Worm (Caenorhabditis elegans) whole organism, mixed stage, embryonic: ENCODE data around the gene icd-1.
"Not testable (repeated sequence)": the region's sequence is repeated elsewhere in the genome, so short reads cannot be mapped to it uniquely, and the experiment has no call there.

ENCODE experiments used
- M03D4.4 ChIP-seq: sonication (generic microtip); optimal IDR thresholded peaks from 2 replicates; lab custom pipeline; 2017; ENCODE audit warnings: mild to moderate bottlenecking, missing genetic modification characterization, missing compliant biosample characterization
- bed-3 ChIP-seq: fragments of 200-800 bp; sonication (Bioruptor generic); optimal IDR thresholded peaks from 3 replicates; lab custom pipeline; 2018; ENCODE audit warnings: mild to moderate bottlenecking, missing genetic modification characterization, moderate library complexity, missing compliant biosample characterization
- blmp-1 ChIP-seq: fragments of 150-350 bp; optimal IDR thresholded peaks from 2 replicates; lab custom pipeline; 2014; ENCODE audit warnings: missing biosample characterization, missing genetic modification characterization
- ceh-39 ChIP-seq: fragments of 150-350 bp; optimal IDR thresholded peaks from 2 replicates; lab custom pipeline; 2014; ENCODE audit warnings: missing biosample characterization, missing genetic modification characterization
- ceh-43 ChIP-seq: fragments of 200-800 bp; sonication (Bioruptor generic); optimal IDR thresholded peaks from 2 replicates; lab custom pipeline; 2018; ENCODE audit warnings: mild to moderate bottlenecking, missing genetic modification characterization, moderate library complexity, missing compliant biosample characterization
- ceh-83 ChIP-seq: fragments of 200-800 bp; sonication (Bioruptor generic); optimal IDR thresholded peaks from 2 replicates; lab custom pipeline; 2018; ENCODE audit warnings: mild to moderate bottlenecking, missing genetic modification characterization, missing compliant biosample characterization
- ces-1 ChIP-seq: fragments of 150-350 bp; optimal IDR thresholded peaks from 2 replicates; lab custom pipeline; 2014; ENCODE audit warnings: missing biosample characterization, missing genetic modification reagents, missing genetic modification characterization
- cnd-1 ChIP-seq: fragments of 200-800 bp; sonication (Bioruptor generic); optimal IDR thresholded peaks from 2 replicates; lab custom pipeline; 2018; ENCODE audit warnings: mild to moderate bottlenecking, missing genetic modification characterization, missing compliant biosample characterization
- drap-1 ChIP-seq: fragments of 200-800 bp; sonication (Bioruptor generic); optimal IDR thresholded peaks from 3 replicates; lab custom pipeline; 2018; ENCODE audit warnings: mild to moderate bottlenecking, missing genetic modification characterization, missing compliant biosample characterization
- elt-1 ChIP-seq: sonication (generic microtip); optimal IDR thresholded peaks from 2 replicates; lab custom pipeline; 2017; ENCODE audit warnings: missing genetic modification characterization, mild to moderate bottlenecking, missing compliant biosample characterization, antibody characterized with exemption, moderate library complexity, borderline replicate concordance; ENCODE audit not compliant: insufficient read depth
- elt-3 ChIP-seq: fragments of 150-350 bp; optimal IDR thresholded peaks from 2 replicates; lab custom pipeline; 2014; ENCODE audit warnings: missing biosample characterization, missing genetic modification characterization
- flh-1 ChIP-seq: fragments of 200-800 bp; sonication (Bioruptor generic); optimal IDR thresholded peaks from 2 replicates; lab custom pipeline; 2018; ENCODE audit warnings: mild to moderate bottlenecking, missing genetic modification characterization, moderate library complexity, missing compliant biosample characterization
- ham-2 ChIP-seq: fragments of 200-800 bp; sonication (Bioruptor generic); optimal IDR thresholded peaks from 2 replicates; lab custom pipeline; 2018; ENCODE audit warnings: mild to moderate bottlenecking, missing genetic modification characterization, missing compliant biosample characterization
- hlh-1 ChIP-seq: fragments of 150-350 bp; optimal IDR thresholded peaks from 2 replicates; lab custom pipeline; 2014; ENCODE audit warnings: missing biosample characterization, missing genetic modification reagents, missing genetic modification characterization
- lin-13 ChIP-seq: fragments of 150-350 bp; optimal IDR thresholded peaks from 2 replicates; lab custom pipeline; 2014; ENCODE audit warnings: missing biosample characterization, missing genetic modification characterization
- lin-32 ChIP-seq: fragments of 200-800 bp; sonication (Bioruptor generic); optimal IDR thresholded peaks from 2 replicates; lab custom pipeline; 2018; ENCODE audit warnings: mild to moderate bottlenecking, missing genetic modification characterization, missing compliant biosample characterization
- lsy-2 ChIP-seq: fragments of 150-350 bp; optimal IDR thresholded peaks from 2 replicates; lab custom pipeline; 2014; ENCODE audit warnings: missing biosample characterization, missing genetic modification characterization
- mls-2 ChIP-seq: sonication (generic microtip); optimal IDR thresholded peaks from 2 replicates; lab custom pipeline; 2016; ENCODE audit warnings: mild to moderate bottlenecking, missing genetic modification characterization, moderate library complexity, missing compliant biosample characterization
- nhr-12 ChIP-seq: fragments of 150-350 bp; optimal IDR thresholded peaks from 2 replicates; lab custom pipeline; 2014; ENCODE audit warnings: missing biosample characterization, missing genetic modification characterization
- nhr-2 ChIP-seq: fragments of 150-350 bp; optimal IDR thresholded peaks from 2 replicates; lab custom pipeline; 2014; ENCODE audit warnings: missing biosample characterization, missing genetic modification characterization
- nhr-237 ChIP-seq: fragments of 150-350 bp; optimal IDR thresholded peaks from 2 replicates; lab custom pipeline; 2014; ENCODE audit warnings: missing biosample characterization, missing genetic modification characterization
- nhr-28 ChIP-seq: fragments of 150-350 bp; optimal IDR thresholded peaks from 2 replicates; lab custom pipeline; 2014; ENCODE audit warnings: missing biosample characterization, missing genetic modification characterization
- nhr-76 ChIP-seq: sonication (generic microtip); optimal IDR thresholded peaks from 2 replicates; lab custom pipeline; 2017; ENCODE audit warnings: missing biosample characterization, missing genetic modification characterization
- pha-4 ChIP-seq: fragments of 150-350 bp; optimal IDR thresholded peaks from 2 replicates; lab custom pipeline; 2018; ENCODE audit warnings: missing biosample characterization, missing genetic modification reagents, missing genetic modification characterization
- sem-2 ChIP-seq: fragments of 200-800 bp; sonication (Bioruptor generic); optimal IDR thresholded peaks from 2 replicates; lab custom pipeline; 2018; ENCODE audit warnings: mild to moderate bottlenecking, missing genetic modification characterization, missing compliant biosample characterization
- snpc-4 ChIP-seq: fragments of 150-350 bp; optimal IDR thresholded peaks from 2 replicates; lab custom pipeline; 2014; ENCODE audit warnings: missing biosample characterization, missing genetic modification characterization
- tbx-8 ChIP-seq: fragments of 200-800 bp; sonication (Bioruptor generic); optimal IDR thresholded peaks from 2 replicates; lab custom pipeline; 2018; ENCODE audit warnings: mild to moderate bottlenecking, missing genetic modification characterization, moderate library complexity, missing compliant biosample characterization
- unc-39 ChIP-seq: fragments of 150-350 bp; optimal IDR thresholded peaks from 2 replicates; lab custom pipeline; 2014; ENCODE audit warnings: missing biosample characterization, missing genetic modification characterization
- unc-62 ChIP-seq: fragments of 150-350 bp; optimal IDR thresholded peaks from 2 replicates; lab custom pipeline; 2014; ENCODE audit warnings: missing biosample characterization, missing genetic modification reagents, missing genetic modification characterization

Gene icd-1

DNA sequence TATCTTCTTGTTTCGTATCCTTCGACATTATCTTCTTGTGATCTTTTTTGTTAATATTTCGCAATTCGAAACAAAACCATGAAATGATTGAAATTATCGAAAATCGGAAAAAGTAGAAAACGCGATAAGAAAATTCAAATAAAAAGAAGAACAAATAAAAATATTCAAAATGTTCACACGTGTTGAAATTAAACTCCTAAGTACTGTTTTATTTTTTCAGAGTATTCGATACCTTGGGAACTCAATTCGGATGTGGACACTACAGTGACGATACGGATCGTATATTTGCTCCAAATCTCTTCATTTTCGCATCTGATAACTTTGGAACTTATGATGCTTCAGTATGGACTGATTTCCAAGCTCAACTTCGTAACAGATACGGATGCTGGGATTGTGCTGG lies 47.7 kb upstream of the icd-1 start, which contains the start of gene T19D12.5:
Gene T19D12.5 (minus strand): TSS at position 101 of the 400 bp plus-strand sequence.
- TF ChIP-seq nhr-12 (tag; lab: Kevin White, UChicago) (no peak), hlh-1 (tag; lab: Kevin White, UChicago) (no peak), cnd-1 (tag; lab: Kevin White, UChicago) (no peak), unc-62 (GFP tag; lab: Kevin White, UChicago) (no peak), unc-39 (tag; lab: Kevin White, UChicago) (no peak), nhr-76 (tag; lab: Kevin White, UChicago) (no peak), sem-2 (no peak), lsy-2 (no peak), ces-1 (GFP tag; lab: Kevin White, UChicago) (no peak), nhr-28 (tag; lab: Kevin White, UChicago) (no peak), ham-2 (GFP tag; lab: Kevin White, UChicago) (no peak), elt-3 (no peak), elt-1 (tag; lab: Kevin White, UChicago) (no peak), M03D4.4 (tag; lab: Kevin White, UChicago) (no peak), tbx-8 (no peak), ceh-43 (no peak), lin-32 (GFP tag; lab: Kevin White, UChicago) (no peak), lin-13 (tag; lab: Kevin White, UChicago) (no peak)

DNA sequence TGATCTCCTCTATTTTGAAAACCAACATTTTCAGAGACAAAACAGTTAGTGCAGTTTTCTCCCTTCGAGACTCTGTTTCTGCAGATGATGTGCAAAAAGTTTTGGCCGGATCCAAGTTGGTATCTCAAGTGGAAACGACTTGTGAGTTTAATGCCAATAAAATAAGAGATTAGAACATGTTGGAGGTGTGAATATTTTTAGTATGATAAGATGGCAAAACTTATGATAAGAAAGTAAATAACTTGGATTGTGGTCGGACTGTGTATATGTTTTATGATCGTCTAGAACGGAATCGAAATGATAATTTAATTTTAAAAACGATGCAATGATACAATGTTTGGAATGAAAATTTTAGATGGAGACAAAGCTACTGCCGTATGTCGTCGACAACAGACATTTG lies 43.5 kb upstream of the icd-1 start:
- TF ChIP-seq ceh-39 (no peak), nhr-2 (no peak), unc-39 (tag; lab: Kevin White, UChicago) (no peak), blmp-1 (tag; lab: Kevin White, UChicago) (no peak), sem-2 (no peak), M03D4.4 (tag; lab: Kevin White, UChicago) (no peak), mls-2 (no peak), flh-1 (no peak)
- TF ChIP-seq, all 35 proteins: peak for 0

DNA sequence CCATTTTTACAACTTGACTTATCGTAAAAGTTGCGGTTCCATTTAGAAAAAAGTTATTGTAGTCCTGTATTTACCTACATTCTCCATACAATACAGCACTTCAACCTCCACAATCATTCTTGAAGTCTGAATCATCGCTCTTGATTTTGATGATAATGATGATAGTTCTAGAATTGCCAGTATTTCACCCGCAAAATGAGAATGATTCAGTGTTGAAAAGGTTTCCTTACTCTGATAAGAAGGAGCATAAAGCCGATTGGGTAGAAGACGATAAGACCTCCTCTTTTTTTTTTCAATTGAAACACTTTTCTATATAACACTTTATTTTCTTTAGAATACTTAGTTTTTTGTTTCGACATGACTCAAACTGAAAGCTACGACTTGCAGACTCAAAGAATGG lies 42.4 kb upstream of the icd-1 start, which contains the start of gene T19D12.4:
Gene T19D12.4 (plus strand): TSS at position 295 of the 400 bp plus-strand sequence.
- TF ChIP-seq ceh-83 = no peak
- TF ChIP-seq pha-4 (tag; lab: Kevin White, UChicago) = no peak
- TF ChIP-seq nhr-2 = no peak
- TF ChIP-seq nhr-28 (tag; lab: Kevin White, UChicago) = no peak
- TF ChIP-seq lin-32 (GFP tag; lab: Kevin White, UChicago) = no peak
- TF ChIP-seq tbx-8 = no peak
- TF ChIP-seq snpc-4 (tag; lab: Kevin White, UChicago) = no peak
- no peak for TF ChIP-seq nhr-237
- no peak for TF ChIP-seq nhr-76 (tag; lab: Kevin White, UChicago)
- TF ChIP-seq lin-13 (tag; lab: Kevin White, UChicago) = no peak
- TF ChIP-seq drap-1 = no peak
- no peak for TF ChIP-seq mls-2
- no peak for TF ChIP-seq M03D4.4 (tag; lab: Kevin White, UChicago)

DNA sequence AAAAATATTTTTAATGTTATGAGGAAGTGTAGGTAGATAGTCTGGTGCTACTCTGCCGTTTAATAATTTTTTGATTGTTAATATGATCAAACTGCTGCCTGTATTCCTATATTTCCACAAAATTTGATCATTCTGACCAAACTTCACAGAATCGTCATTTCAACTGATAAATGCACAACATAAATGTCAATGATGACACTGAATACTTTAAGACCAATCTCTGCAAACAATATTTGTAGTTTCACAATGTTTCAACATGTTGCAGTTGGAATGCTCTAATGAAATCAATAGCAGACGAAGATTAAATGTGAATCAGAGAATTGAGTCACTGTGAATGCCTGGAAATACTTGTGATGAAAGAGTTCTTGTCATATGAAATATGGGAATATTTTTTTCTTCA lies 41.3 kb upstream of the icd-1 start:
- TF ChIP-seq elt-3 = no peak
- TF ChIP-seq elt-1 (tag; lab: Kevin White, UChicago) = no peak
- no peak for TF ChIP-seq ces-1 (GFP tag; lab: Kevin White, UChicago)
- no peak for TF ChIP-seq tbx-8
- TF ChIP-seq lsy-2 = no peak

DNA sequence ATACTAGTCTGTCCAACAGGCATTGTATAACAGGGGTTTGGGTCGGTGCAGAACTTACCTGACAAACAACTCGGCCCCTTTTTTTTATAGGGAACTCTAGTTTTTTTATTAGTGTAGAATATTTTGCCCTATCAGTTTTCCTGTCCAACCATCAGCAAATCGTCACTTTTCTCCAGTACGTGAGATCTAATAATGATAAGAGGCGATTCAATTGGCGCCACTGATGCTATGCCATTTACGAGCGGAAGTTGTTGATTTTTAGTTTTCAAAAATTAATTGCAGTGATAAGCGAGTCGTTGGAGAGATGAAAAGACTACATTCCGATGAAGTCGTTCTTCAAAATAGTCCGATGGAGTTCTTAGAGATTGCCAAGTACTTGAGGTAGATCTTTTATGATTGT lies 39.9 kb upstream of the icd-1 start:
- TF ChIP-seq nhr-28 (tag; lab: Kevin White, UChicago) (no peak), sem-2 (no peak), lin-32 (GFP tag; lab: Kevin White, UChicago) (no peak), elt-1 (tag; lab: Kevin White, UChicago) (no peak), ceh-83 (no peak), lin-13 (tag; lab: Kevin White, UChicago) (no peak), hlh-1 (tag; lab: Kevin White, UChicago) (no peak), ceh-39 (no peak), nhr-76 (tag; lab: Kevin White, UChicago) (no peak), snpc-4 (tag; lab: Kevin White, UChicago) (no peak), blmp-1 (tag; lab: Kevin White, UChicago) (no peak)

DNA sequence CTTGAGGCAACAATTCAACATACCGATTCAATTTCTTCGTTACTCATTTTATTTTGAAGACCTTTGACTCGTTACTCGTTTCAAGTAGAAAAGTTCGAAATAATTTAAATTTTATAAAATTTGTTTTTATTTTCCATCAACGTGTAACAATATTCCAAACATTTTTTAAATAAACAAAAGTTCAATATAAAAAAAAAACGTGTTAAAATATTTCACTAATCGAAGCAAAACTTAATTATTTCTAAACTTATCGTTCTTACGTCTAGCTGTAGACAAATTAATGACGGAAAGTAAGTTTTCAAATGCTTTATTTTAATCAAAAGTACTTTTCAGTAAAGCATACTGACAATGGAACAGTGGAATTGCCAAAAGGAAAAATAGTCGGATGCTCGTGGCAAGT lies 38.7 kb upstream of the icd-1 start, which contains the start of the genes F54H5.5 and F54H5.2:
Gene F54H5.5 (minus strand): TSS at position 101 of the 400 bp plus-strand sequence.
Gene F54H5.2 (plus strand): TSS at position 303 of the 400 bp plus-strand sequence.
- TF ChIP-seq mls-2; bed-3 (GFP tag; lab: Kevin White, UChicago); blmp-1 (tag; lab: Kevin White, UChicago): not testable (repeated sequence)
